Fruit fly (Drosophila melanogaster): ENCODE data around the gene hid.

The hid gene

DNA sequence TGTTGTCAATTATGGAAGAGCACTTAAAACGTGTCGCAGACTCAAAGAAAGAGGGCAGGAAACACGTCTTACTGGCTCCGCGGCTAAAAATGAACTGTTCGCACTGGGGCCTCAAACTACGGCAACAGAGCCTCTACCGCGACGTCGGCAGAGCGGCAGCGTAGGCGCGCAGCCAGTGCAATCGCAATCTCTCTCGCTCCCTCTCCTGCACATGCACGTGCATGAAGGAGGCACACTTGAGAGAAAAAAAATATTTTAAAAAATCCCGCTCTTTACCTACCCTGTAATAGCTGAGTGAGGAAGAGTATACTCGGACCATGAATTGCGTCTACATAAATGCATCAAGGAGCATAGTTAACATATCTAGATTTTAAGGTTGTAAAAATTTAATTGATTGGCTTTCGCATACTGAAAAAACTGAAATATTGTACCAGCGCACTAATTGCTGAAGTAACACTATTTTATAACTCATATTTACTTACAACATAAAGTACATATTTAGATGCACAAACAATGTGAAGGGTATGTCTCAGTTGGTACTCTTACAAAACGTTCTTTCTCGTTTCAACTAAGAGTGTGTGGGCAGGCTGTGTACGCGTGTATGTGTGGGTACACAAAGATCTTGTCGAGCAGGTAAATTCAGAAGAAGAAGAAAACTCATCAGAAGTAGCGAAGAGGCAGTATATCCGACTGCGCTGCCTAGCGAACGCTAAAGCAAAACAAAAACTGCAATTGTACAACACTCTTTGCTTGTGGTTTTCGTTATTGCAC is at the start of gene hid:
Gene hid, minus strand, starts transcription at position 100 of the 771 bp plus-strand sequence.
- TF ChIP-seq CG8290 (GFP tag; optimal IDR thresholded peaks at IDR 0.05): peak; percentile 85
- TF ChIP-seq CG8290 (tag; optimal IDR thresholded peaks at IDR 0.05): peak; percentile 43 to 70
- peak; percentile 87 for TF ChIP-seq kni (GFP tag; optimal IDR thresholded peaks at IDR 0.05)
- TF ChIP-seq Fer2 (tag; optimal IDR thresholded peaks at IDR 0.05): peak; percentile 47
- peak; percentile 73 for TF ChIP-seq CG30431 (GFP tag; optimal IDR thresholded peaks at IDR 0.05)
- no peak for TF ChIP-seq schlank (tag; optimal IDR thresholded peaks at IDR 0.05)
- peak; percentile 83 for TF ChIP-seq tx (GFP tag; optimal IDR thresholded peaks at IDR 0.05)
- TF ChIP-seq NK7.1 (GFP tag; optimal IDR thresholded peaks at IDR 0.05): peak; percentile 85
- peak; percentile 62; the same call in 2 of the 3 replicates for TF ChIP-seq CG3726 (GFP tag; IDR thresholded peaks at IDR 0.05)
- peak; percentile 90 for TF ChIP-seq pnt (GFP tag; optimal IDR thresholded peaks at IDR 0.05)
- TF ChIP-seq al (GFP tag; IDR thresholded peaks at IDR 0.05): peak; percentile 69
- peak; percentile 70 for TF ChIP-seq HLHmδ (GFP tag; optimal IDR thresholded peaks at IDR 0.05)
- TF ChIP-seq Gug (GFP tag; IDR thresholded peaks at IDR 0.05): peak; percentile 73; the same call in 3 of the 4 replicates
- peak; percentile 60 for TF ChIP-seq Bteb2 (GFP tag; optimal IDR thresholded peaks at IDR 0.05)
- TF ChIP-seq gcm2 (GFP tag; optimal IDR thresholded peaks at IDR 0.05): peak; percentile 76
- TF ChIP-seq CG4707 (GFP tag; optimal IDR thresholded peaks at IDR 0.05): peak; percentile 42
- TF ChIP-seq CG17612 (GFP tag; IDR thresholded peaks at IDR 0.05): peak; percentile 48; the same call in 1 of the 2 replicates
- no peak for TF ChIP-seq hth (optimal IDR thresholded peaks at IDR 0.05)
- peak; percentile 76 for TF ChIP-seq unpg (GFP tag; optimal IDR thresholded peaks at IDR 0.05)
- no peak for TF ChIP-seq CG42726 (GFP tag; IDR thresholded peaks at IDR 0.05; ENCODE audit: partially characterized antibody)
- peak; percentile 69 for TF ChIP-seq CG6254 (GFP tag; optimal IDR thresholded peaks at IDR 0.05)
- peak; percentile 31 for TF ChIP-seq oc (tag; optimal IDR thresholded peaks at IDR 0.05)
- peak; percentile 47; the same call in 1 of the 2 replicates for TF ChIP-seq bowl (GFP tag; IDR thresholded peaks at IDR 0.05)
- peak; percentile 6 for TF ChIP-seq MESR4 (GFP tag; optimal IDR thresholded peaks at IDR 0.05)
- TF ChIP-seq sqz (GFP tag; optimal IDR thresholded peaks at IDR 0.05): peak; percentile 89
- peak; percentile 78 for TF ChIP-seq NC2β (GFP tag; optimal IDR thresholded peaks at IDR 0.05)
- peak; percentile 88 for TF ChIP-seq Drgx (GFP tag; IDR thresholded peaks at IDR 0.05)
- TF ChIP-seq CG11723 (GFP tag; optimal IDR thresholded peaks at IDR 0.05): peak; percentile 66
- peak; percentile 78 for TF ChIP-seq CG10147 (GFP tag; optimal IDR thresholded peaks at IDR 0.05)
- TF ChIP-seq Nf-YC (tag; optimal IDR thresholded peaks at IDR 0.05): peak; percentile 64
- peak; percentile 76 for TF ChIP-seq grn (GFP tag; optimal IDR thresholded peaks at IDR 0.05)
- peak; percentile 67 for TF ChIP-seq CG4617 (GFP tag; optimal IDR thresholded peaks at IDR 0.05; ENCODE audit: borderline replicate concordance)
- no peak for TF ChIP-seq CG7928 (GFP tag; optimal IDR thresholded peaks at IDR 0.05)
- no peak for TF ChIP-seq Kr (GFP tag; optimal IDR thresholded peaks at IDR 0.05)
- peak; percentile 63; the same call in 1 of the 2 replicates for TF ChIP-seq CG32532 (GFP tag; IDR thresholded peaks at IDR 0.05)
- TF ChIP-seq tio (GFP tag; optimal IDR thresholded peaks at IDR 0.05): peak; percentile 88
- TF ChIP-seq run (tag; optimal IDR thresholded peaks at IDR 0.05): no peak
- 0 out of 2 replicates have a peak, but pooled peaks have one; percentile 51 for TF ChIP-seq cas (GFP tag; IDR thresholded peaks at IDR 0.05)
- TF ChIP-seq CG12219 (GFP tag; optimal IDR thresholded peaks at IDR 0.05): peak; percentile 72
- TF ChIP-seq fd64A (GFP tag; optimal IDR thresholded peaks at IDR 0.05): peak; percentile 50
- peak; percentile 72 for TF ChIP-seq B-H1 (GFP tag; IDR thresholded peaks at IDR 0.05)
- TF ChIP-seq ssp (GFP tag; IDR thresholded peaks at IDR 0.05): peak; percentile 79
- TF ChIP-seq MTF-1 (GFP tag; optimal IDR thresholded peaks at IDR 0.05; ENCODE audit: borderline replicate concordance): peak; percentile 28
- no peak for TF ChIP-seq Gsc (GFP tag; IDR thresholded peaks at IDR 0.05)
- TF ChIP-seq fd96Cb (tag; optimal IDR thresholded peaks at IDR 0.05): peak; percentile 84
- TF ChIP-seq D19B (GFP tag; optimal IDR thresholded peaks at IDR 0.05): peak; percentile 98
- peak; percentile 69 for TF ChIP-seq HHEX (GFP tag; optimal IDR thresholded peaks at IDR 0.05)
- peak; percentile 60 for TF ChIP-seq CG13296 (GFP tag; optimal IDR thresholded peaks at IDR 0.05)
- TF ChIP-seq CG12391 (tag; optimal IDR thresholded peaks at IDR 0.05): peak; percentile 86

Measured in whole organism, embryonic.